Worm (Caenorhabditis elegans) whole organism, late embryonic: ENCODE results near the gene cyp-33E1.

ENCODE experiments used
- ceh-30 ChIP-seq: fragments of 150-350 bp; optimal IDR thresholded peaks from 2 replicates; lab custom pipeline; 2014; ENCODE audit warnings: missing biosample characterization, missing genetic modification characterization
- sdc-2 ChIP-seq: sonication (generic microtip); optimal IDR thresholded peaks from 2 replicates; lab custom pipeline; 2016; ENCODE audit warnings: missing genotype, missing genetic modification characterization, missing compliant biosample characterization

ce11 chrIV:8650696-8651095 is 2.3 kb upstream of the cyp-33E1 start, which contains the start of gene C49C8.2:
- TF ChIP-seq ceh-30 (tag; lab: Kevin White, UChicago) (no peak), sdc-2 (tag; lab: Kevin White, UChicago) (no peak)
